Worm (Caenorhabditis elegans): Measurements from ENCODE around the gene F01D5.3.

- TF ChIP-seq ttx-3 (tag; optimal IDR thresholded peaks at IDR 0.05) (no peak), T23F11.4 (GFP tag; optimal IDR thresholded peaks at IDR 0.05) (no peak), nhr-11 (tag; optimal IDR thresholded peaks at IDR 0.05) (no peak), sox-2 (GFP tag; IDR thresholded peaks at IDR 0.05) (no peak), unc-55 (GFP tag; optimal IDR thresholded peaks at IDR 0.05) (no peak), zip-5 (tag; optimal IDR thresholded peaks at IDR 0.05) (no peak)
Measured at ce11 chrII:14034559-14034958, 34.6 kb upstream of the F01D5.3 start.

All from whole organism, late embryonic.